Worm (Caenorhabditis elegans): Measurements from ENCODE around the gene B0334.13.

B0334.13 gene

ce11 chrII:11453025-11453424 is 35.1 kb upstream of the B0334.13 start, which contains the start of gene rsp-1 (continued):
- 0 out of 2 replicates have a peak, but pooled peaks have one; percentile 48 for TF ChIP-seq lag-1 (GFP tag; IDR thresholded peaks at IDR 0.05)
- peak; percentile 99 for TF ChIP-seq ztf-18 (tag; optimal IDR thresholded peaks at IDR 0.05)
- no peak for TF ChIP-seq unc-130 (GFP tag; optimal IDR thresholded peaks at IDR 0.05)
- no peak for TF ChIP-seq ceh-79 (tag; optimal IDR thresholded peaks at IDR 0.05)
- TF ChIP-seq hsf-1 (GFP tag; IDR thresholded peaks at IDR 0.05) = peak; percentile 12; the same call in 1 of the 2 replicates
- peak; percentile 80 for TF ChIP-seq madf-10 (tag; optimal IDR thresholded peaks at IDR 0.05)
- TF ChIP-seq madf-3 (GFP tag; IDR thresholded peaks at IDR 0.05) = peak; percentile 100
- TF ChIP-seq somi-1 (GFP tag; optimal IDR thresholded peaks at IDR 0.05) = peak; percentile 21
- no peak for TF ChIP-seq F57A8.1 (GFP tag; optimal IDR thresholded peaks at IDR 0.05)
- peak; percentile 85 for TF ChIP-seq ceh-27 (GFP tag; optimal IDR thresholded peaks at IDR 0.05)
- peak; percentile 40 for TF ChIP-seq ets-4 (GFP tag; optimal IDR thresholded peaks at IDR 0.05)
- 0 out of 2 replicates have a peak, but pooled peaks have one; percentile 39 for TF ChIP-seq lir-1 (GFP tag; conservative IDR thresholded peaks at IDR 0.05)
- TF ChIP-seq rec-8 (tag; optimal IDR thresholded peaks at IDR 0.05) = no peak
- TF ChIP-seq Y79H2A.3 (GFP tag; conservative IDR thresholded peaks at IDR 0.05) = no peak
- TF ChIP-seq let-526 (GFP tag; IDR thresholded peaks at IDR 0.05) = peak; percentile 79
- peak; percentile 95 for TF ChIP-seq dox-1 (GFP tag; IDR thresholded peaks at IDR 0.05)
- peak; percentile 81 for TF ChIP-seq Y67H2A.10 (GFP tag; conservative IDR thresholded peaks at IDR 0.05)

- no peak for TF ChIP-seq somi-1 (GFP tag; optimal IDR thresholded peaks at IDR 0.05)
- no peak for TF ChIP-seq ceh-100 (GFP tag; IDR thresholded peaks at IDR 0.05)
- no peak for TF ChIP-seq T26A5.8 (tag; optimal IDR thresholded peaks at IDR 0.05)
- TF ChIP-seq cebp-1 (GFP tag; IDR thresholded peaks at IDR 0.05) = no peak
- TF ChIP-seq cebp-1 (tag; optimal IDR thresholded peaks at IDR 0.05) = peak; percentile 31
- no peak for TF ChIP-seq madf-8 (GFP tag; conservative IDR thresholded peaks at IDR 0.05)
- TF ChIP-seq dox-1 (GFP tag; IDR thresholded peaks at IDR 0.05) = no peak
- no peak for TF ChIP-seq Y95B8A.8 (GFP tag; IDR thresholded peaks at IDR 0.05)
- TF ChIP-seq F49E8.2 (tag; optimal IDR thresholded peaks at IDR 0.05; ENCODE audit: insufficient read depth) = no peak
- TF ChIP-seq D2030.7 (GFP tag; IDR thresholded peaks at IDR 0.05) = no peak
- 0 out of 2 replicates have a peak, but pooled peaks have one; percentile 31 for TF ChIP-seq nfyb-1 (GFP tag; IDR thresholded peaks at IDR 0.05)
- TF ChIP-seq dpff-1 (tag; optimal IDR thresholded peaks at IDR 0.05) = no peak
- TF ChIP-seq ceh-91 (GFP tag; IDR thresholded peaks at IDR 0.05) = no peak
- no peak for TF ChIP-seq aptf-2 (GFP tag; conservative IDR thresholded peaks at IDR 0.05)
- no peak for TF ChIP-seq ztf-28 (GFP tag; IDR thresholded peaks at IDR 0.05)
- no peak for TF ChIP-seq snpc-1.3 (tag; optimal IDR thresholded peaks at IDR 0.05; ENCODE audit: insufficient read depth)
- peak; percentile 37; the same call in 1 of the 2 replicates for TF ChIP-seq madf-6 (GFP tag; IDR thresholded peaks at IDR 0.05)
- TF ChIP-seq madf-10 (tag; optimal IDR thresholded peaks at IDR 0.05) = no peak
Measured at ce11 chrII:11453639-11454038, 34.5 kb upstream of the B0334.13 start.

ce11 chrII:11455140-11455539 is 33.0 kb upstream of the B0334.13 start:
- TF ChIP-seq egrh-3 (GFP tag; IDR thresholded peaks at IDR 0.05) (peak; percentile 75; the same call in 1 of the 2 replicates), madf-3 (GFP tag; IDR thresholded peaks at IDR 0.05) (0 out of 2 replicates have a peak, but pooled peaks have one; percentile 12), nfyb-1 (GFP tag; IDR thresholded peaks at IDR 0.05) (0 out of 2 replicates have a peak, but pooled peaks have one; percentile 12), ceh-58 (GFP tag; IDR thresholded peaks at IDR 0.05) (0 out of 2 replicates have a peak, but pooled peaks have one; percentile 41), mel-28 (tag; optimal IDR thresholded peaks at IDR 0.05; ENCODE audit: borderline replicate concordance) (no peak), zfh-2 (GFP tag; conservative IDR thresholded peaks at IDR 0.05) (peak; percentile 89)
